Worm (Caenorhabditis elegans) whole organism, late embryonic: ENCODE measurements around the gene F43H9.4.

ENCODE experiments used
- C08G9.2 ChIP-seq: sonication (generic microtip); optimal IDR thresholded peaks from 2 replicates; lab custom pipeline; 2016; ENCODE audit warnings: mild to moderate bottlenecking, missing genetic modification characterization, moderate library complexity, missing compliant biosample characterization
- K02D7.2 ChIP-seq: sonication (generic microtip); optimal IDR thresholded peaks from 2 replicates; lab custom pipeline; 2017; ENCODE audit warnings: mild to moderate bottlenecking, missing genetic modification characterization, missing compliant biosample characterization
- K09A11.1 ChIP-seq: sonication (generic microtip); optimal IDR thresholded peaks from 2 replicates; lab custom pipeline; 2017; ENCODE audit warnings: antibody characterized with exemption, mild to moderate bottlenecking, missing genetic modification characterization, missing compliant biosample characterization; ENCODE audit not compliant: insufficient read depth
- Y22D7AL.16 ChIP-seq: sonication (generic microtip); optimal IDR thresholded peaks from 2 replicates; lab custom pipeline; 2016; ENCODE audit warnings: missing genetic modification characterization, missing compliant biosample characterization
- ahr-1 ChIP-seq: sonication (generic microtip); optimal IDR thresholded peaks from 2 replicates; lab custom pipeline; 2016; ENCODE audit warnings: missing genetic modification characterization, missing compliant biosample characterization
- ama-1 ChIP-seq: fragments of 150-350 bp; optimal IDR thresholded peaks from 2 replicates; lab custom pipeline; 2014
- ceh-14 ChIP-seq: sonication (generic microtip); optimal IDR thresholded peaks from 2 replicates; lab custom pipeline; 2016; ENCODE audit warnings: missing genotype, missing genetic modification characterization, missing compliant biosample characterization
- ceh-18 ChIP-seq: sonication (generic microtip); optimal IDR thresholded peaks from 2 replicates; lab custom pipeline; 2016; ENCODE audit warnings: missing genetic modification characterization, missing compliant biosample characterization
- ceh-19 ChIP-seq: fragments of 200-800 bp; sonication (Bioruptor generic); optimal IDR thresholded peaks from 2 replicates; lab custom pipeline; 2018; ENCODE audit warnings: mild to moderate bottlenecking, missing genetic modification characterization, missing compliant biosample characterization
- ceh-22 ChIP-seq: sonication (generic microtip); optimal IDR thresholded peaks from 2 replicates; lab custom pipeline; 2017; ENCODE audit warnings: missing biosample characterization, missing genetic modification characterization
- ceh-24 ChIP-seq: sonication (generic microtip); optimal IDR thresholded peaks from 2 replicates; lab custom pipeline; 2016; ENCODE audit warnings: mild to moderate bottlenecking, missing genetic modification characterization, missing compliant biosample characterization
- ceh-45 ChIP-seq: fragments of 200-800 bp; sonication (Bioruptor generic); IDR thresholded peaks from 2 replicates; pipeline ENCODE4 v1.3.6; 2022; ENCODE audit warnings: missing genetic modification reagents, missing genetic modification characterization, missing compliant biosample characterization
- ceh-48 ChIP-seq: sonication (generic microtip); optimal IDR thresholded peaks from 2 replicates; lab custom pipeline; 2016; ENCODE audit warnings: missing genetic modification characterization, inconsistent platforms, missing compliant biosample characterization
- ceh-9 ChIP-seq: sonication (generic microtip); optimal IDR thresholded peaks from 2 replicates; lab custom pipeline; 2016; ENCODE audit warnings: mild to moderate bottlenecking, missing genetic modification characterization, inconsistent platforms, missing compliant biosample characterization
- dmd-4 ChIP-seq: sonication (generic microtip); optimal IDR thresholded peaks from 2 replicates; lab custom pipeline; 2016; ENCODE audit warnings: borderline replicate concordance, missing genetic modification characterization, missing compliant biosample characterization
- dve-1 ChIP-seq: sonication (generic microtip); optimal IDR thresholded peaks from 2 replicates; lab custom pipeline; 2017; ENCODE audit warnings: antibody characterized with exemption, mild to moderate bottlenecking, missing genetic modification characterization, missing compliant biosample characterization
- elt-4 ChIP-seq: sonication (generic microtip); optimal IDR thresholded peaks from 2 replicates; lab custom pipeline; 2016; ENCODE audit warnings: missing genetic modification characterization, missing compliant biosample characterization
- ets-4 ChIP-seq: sonication (generic microtip); optimal IDR thresholded peaks from 2 replicates; lab custom pipeline; 2016; ENCODE audit warnings: missing genetic modification characterization, missing compliant biosample characterization
- fax-1 ChIP-seq: sonication (generic microtip); optimal IDR thresholded peaks from 2 replicates; lab custom pipeline; 2016; ENCODE audit warnings: missing genotype, missing genetic modification characterization, missing compliant biosample characterization
- gmeb-2 ChIP-seq: sonication (generic microtip); optimal IDR thresholded peaks from 2 replicates; lab custom pipeline; 2016; ENCODE audit warnings: missing genetic modification characterization, inconsistent platforms, missing compliant biosample characterization
- hlh-13 ChIP-seq: fragments of 200-800 bp; sonication (Bioruptor generic); optimal IDR thresholded peaks from 2 replicates; lab custom pipeline; 2018; ENCODE audit warnings: mild to moderate bottlenecking, missing genetic modification characterization, missing compliant biosample characterization
- hlh-15 ChIP-seq: sonication (generic microtip); optimal IDR thresholded peaks from 2 replicates; lab custom pipeline; 2016; ENCODE audit warnings: missing genetic modification characterization, missing compliant biosample characterization
- hlh-8 ChIP-seq: sonication (generic microtip); optimal IDR thresholded peaks from 2 replicates; lab custom pipeline; 2016; ENCODE audit warnings: missing genotype, missing genetic modification characterization, missing compliant biosample characterization
- lin-11 ChIP-seq: fragments of 200-800 bp; sonication (Bioruptor generic); optimal IDR thresholded peaks from 2 replicates; lab custom pipeline; 2018; ENCODE audit warnings: mild to moderate bottlenecking, missing genetic modification characterization, missing compliant biosample characterization
- mec-3 ChIP-seq: sonication (generic microtip); optimal IDR thresholded peaks from 2 replicates; lab custom pipeline; 2016; ENCODE audit warnings: borderline replicate concordance, missing genetic modification characterization, missing compliant biosample characterization
- nhr-232 ChIP-seq: sonication (generic microtip); optimal IDR thresholded peaks from 2 replicates; lab custom pipeline; 2016; ENCODE audit warnings: missing genetic modification characterization, missing compliant biosample characterization
- odd-2 ChIP-seq: sonication (generic microtip); optimal IDR thresholded peaks from 2 replicates; lab custom pipeline; 2017; ENCODE audit warnings: antibody characterized with exemption, mild to moderate bottlenecking, missing genetic modification characterization, missing compliant biosample characterization
- pag-3 ChIP-seq: sonication (generic microtip); optimal IDR thresholded peaks from 2 replicates; lab custom pipeline; 2016; ENCODE audit warnings: missing compliant biosample characterization, missing genetic modification characterization, borderline replicate concordance
- pax-1 ChIP-seq: fragments of 150-350 bp; optimal IDR thresholded peaks from 2 replicates; lab custom pipeline; 2014; ENCODE audit warnings: missing biosample characterization, missing genetic modification characterization
- pha-2 ChIP-seq: sonication (generic microtip); optimal IDR thresholded peaks from 2 replicates; lab custom pipeline; 2017; ENCODE audit warnings: mild to moderate bottlenecking, missing genetic modification characterization, missing compliant biosample characterization
- pqm-1 ChIP-seq: sonication (generic microtip); optimal IDR thresholded peaks from 2 replicates; lab custom pipeline; 2016; ENCODE audit warnings: missing genetic modification characterization, missing compliant biosample characterization
- pros-1 ChIP-seq: fragments of 150-350 bp; optimal IDR thresholded peaks from 2 replicates; lab custom pipeline; 2014; ENCODE audit warnings: missing biosample characterization, missing genetic modification reagents, missing genetic modification characterization
- rnt-1 ChIP-seq: sonication (generic microtip); optimal IDR thresholded peaks from 2 replicates; lab custom pipeline; 2016; ENCODE audit warnings: missing genetic modification characterization, missing compliant biosample characterization
- sdc-2 ChIP-seq: sonication (generic microtip); optimal IDR thresholded peaks from 2 replicates; lab custom pipeline; 2016; ENCODE audit warnings: missing genotype, missing genetic modification characterization, missing compliant biosample characterization
- sox-2 ChIP-seq: fragments of 200-800 bp; sonication (Bioruptor generic); IDR thresholded peaks from 2 replicates; pipeline ENCODE4 v1.3.6; 2022; ENCODE audit warnings: missing genetic modification reagents, missing genetic modification characterization, missing compliant biosample characterization
- syd-9 ChIP-seq: sonication (generic microtip); optimal IDR thresholded peaks from 2 replicates; lab custom pipeline; 2016; ENCODE audit warnings: mild to moderate bottlenecking, missing genetic modification characterization, moderate library complexity, missing compliant biosample characterization
- unc-3 ChIP-seq, 2 experiments: fragments of 200-800 bp in 1 of 2; sonication (Bioruptor generic) in 1 of 2; sonication (generic microtip) in 1 of 2; conservative IDR thresholded peaks in 1 of 2; optimal IDR thresholded peaks in 1 of 2; 2 replicates each; pipeline versions ENCODE4 v1.3.6 to Lab custom; 2016 to 2022; ENCODE audit warnings: missing compliant biosample characterization in 2 of 2, missing genetic modification characterization in 2 of 2, missing genetic modification reagents in 1 of 2
- unc-42 ChIP-seq: sonication (generic microtip); optimal IDR thresholded peaks from 2 replicates; lab custom pipeline; 2016; ENCODE audit warnings: missing genotype, missing genetic modification characterization, missing compliant biosample characterization
- unc-86 ChIP-seq: sonication (generic microtip); optimal IDR thresholded peaks from 2 replicates; lab custom pipeline; 2016; ENCODE audit warnings: missing genetic modification characterization, missing compliant biosample characterization
- ztf-16 ChIP-seq: sonication (generic microtip); optimal IDR thresholded peaks from 2 replicates; lab custom pipeline; 2017; ENCODE audit warnings: missing genetic modification characterization, missing compliant biosample characterization

Gene F43H9.4

DNA sequence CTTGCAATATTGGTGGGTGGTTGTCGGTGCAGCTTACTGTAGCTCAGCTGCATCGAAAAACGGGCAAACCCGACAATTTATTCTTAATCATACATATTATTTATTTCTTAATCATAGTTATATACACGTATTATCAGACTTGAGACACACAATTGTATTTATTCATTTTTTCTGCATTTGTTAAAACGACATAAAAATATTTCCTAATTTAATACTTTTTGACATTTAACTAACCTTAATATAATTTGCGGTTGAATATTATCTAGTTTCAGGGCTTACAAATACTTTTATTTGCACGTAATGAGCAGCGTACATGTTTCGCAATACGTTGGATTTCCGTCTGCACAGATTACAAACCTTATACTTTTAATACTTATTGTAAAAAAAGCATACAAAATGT lies 31.9 kb downstream of the F43H9.4 start, which contains the start of gene str-138:
Gene str-138 (plus strand): TSS at position 301 of the 400 bp plus-strand sequence.
- TF ChIP-seq pqm-1 (tag; lab: Kevin White, UChicago) (no peak), dve-1 (tag; lab: Kevin White, UChicago) (no peak), pros-1 (tag; lab: Kevin White, UChicago) (no peak), fax-1 (tag; lab: Kevin White, UChicago) (no peak), gmeb-2 (no peak), unc-3 (GFP tag; conservative IDR thresholded peaks at IDR 0.05; lab: Robert Waterston, UW) (no peak), unc-3 (tag; optimal IDR thresholded peaks at IDR 0.05; lab: Kevin White, UChicago) (no peak)

DNA sequence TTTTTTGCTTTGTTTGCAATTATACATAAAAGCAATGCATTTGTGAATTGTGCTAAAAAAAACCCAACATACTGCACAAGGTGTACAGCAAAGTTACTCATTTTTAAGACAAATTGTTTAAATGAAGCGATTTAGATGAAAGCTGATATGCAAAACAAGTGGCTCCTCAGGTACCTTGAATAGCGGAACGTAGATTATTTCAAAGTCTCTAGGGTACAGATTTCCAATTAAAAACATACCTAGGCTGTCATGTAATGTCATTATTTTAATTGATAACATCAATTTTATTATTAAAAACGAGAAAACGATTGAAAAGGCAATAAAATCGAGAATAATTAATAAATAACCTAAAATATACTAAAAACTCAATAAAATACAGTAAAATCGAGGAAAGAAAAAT lies 35.6 kb downstream of the F43H9.4 start, which contains the start of gene str-139:
Gene str-139 (minus strand): TSS at position 101 of the 400 bp plus-strand sequence.
- TF ChIP-seq sdc-2 (no peak), rnt-1 (no peak), lin-11 (no peak), K02D7.2 (tag; lab: Kevin White, UChicago) (no peak), ceh-45 (GFP tag; lab: Robert Waterston, UW) (no peak), ceh-24 (tag; lab: Kevin White, UChicago) (no peak), K09A11.1 (tag; lab: Kevin White, UChicago) (no peak), pha-2 (tag; lab: Kevin White, UChicago) (no peak), sox-2 (GFP tag; lab: Robert Waterston, UW) (no peak), hlh-15 (no peak), unc-42 (no peak), ceh-18 (tag; lab: Kevin White, UChicago) (no peak), gmeb-2 (no peak)

DNA sequence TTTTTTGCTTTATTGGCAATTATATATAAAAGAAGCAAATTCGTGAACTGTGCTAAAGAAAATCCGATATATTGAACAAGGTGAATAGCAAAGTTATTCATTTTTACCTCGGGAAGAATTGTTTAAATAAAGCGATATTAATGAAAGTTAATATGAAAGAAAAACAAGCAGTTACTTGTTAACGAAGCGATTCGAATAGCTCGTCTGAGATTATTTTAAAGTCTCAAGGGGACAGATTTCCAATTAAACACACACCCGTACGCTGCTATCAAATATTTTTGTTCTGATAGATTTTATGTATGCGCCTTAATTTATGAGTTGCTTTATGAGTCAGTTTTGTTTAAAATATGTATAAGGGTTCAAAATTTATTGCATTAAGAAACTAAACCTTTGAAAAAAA lies 41.3 kb downstream of the F43H9.4 start, which contains the start of gene str-140:
Gene str-140 (minus strand): TSS at position 101 of the 400 bp plus-strand sequence.
- TF ChIP-seq ahr-1 (tag; lab: Kevin White, UChicago) = no peak
- no peak for TF ChIP-seq sdc-2
- no peak for TF ChIP-seq sox-2 (GFP tag; lab: Robert Waterston, UW)
- no peak for TF ChIP-seq ztf-16 (tag; lab: Kevin White, UChicago)
- TF ChIP-seq hlh-8 (tag; lab: Kevin White, UChicago) = no peak
- TF ChIP-seq ceh-22 (tag; lab: Kevin White, UChicago) = no peak
- TF ChIP-seq odd-2 (tag; lab: Kevin White, UChicago) = no peak
- TF ChIP-seq ceh-9 = no peak
- TF ChIP-seq ceh-48 (tag; lab: Kevin White, UChicago) = no peak
- TF ChIP-seq pag-3 (tag; lab: Kevin White, UChicago) = no peak
- no peak for TF ChIP-seq unc-3 (GFP tag; conservative IDR thresholded peaks at IDR 0.05; lab: Robert Waterston, UW)
- no peak for TF ChIP-seq unc-3 (tag; optimal IDR thresholded peaks at IDR 0.05; lab: Kevin White, UChicago)
- TF ChIP-seq, all 69 proteins: peak for 0

DNA sequence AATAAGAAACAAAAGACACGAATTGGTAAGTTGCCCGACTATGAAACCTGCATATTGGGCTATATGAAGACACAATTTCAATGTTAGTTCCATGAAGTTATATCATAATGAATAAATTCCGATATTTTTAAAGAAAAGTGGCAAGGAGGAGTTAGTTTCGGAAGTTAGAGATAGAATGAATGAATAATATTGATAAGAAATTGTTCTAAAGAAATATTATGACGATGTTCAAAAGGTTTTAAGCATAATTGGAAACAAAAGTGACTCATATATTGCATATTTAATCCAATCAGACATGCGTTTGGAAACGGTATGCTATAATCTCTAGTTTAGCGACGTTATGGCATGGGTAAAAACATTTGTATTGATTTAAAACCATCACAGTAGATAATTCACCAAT lies 43.1 kb downstream of the F43H9.4 start, which contains the start of gene str-143:
Gene str-143 (minus strand): TSS at position 101 of the 400 bp plus-strand sequence.
- no peak for TF ChIP-seq unc-3 (GFP tag; conservative IDR thresholded peaks at IDR 0.05; lab: Robert Waterston, UW)
- TF ChIP-seq unc-3 (tag; optimal IDR thresholded peaks at IDR 0.05; lab: Kevin White, UChicago) = no peak
- TF ChIP-seq ceh-45 (GFP tag; lab: Robert Waterston, UW) = no peak
- no peak for TF ChIP-seq dve-1 (tag; lab: Kevin White, UChicago)
- TF ChIP-seq odd-2 (tag; lab: Kevin White, UChicago) = no peak
- no peak for TF ChIP-seq ceh-14
- TF ChIP-seq pqm-1 (tag; lab: Kevin White, UChicago) = no peak
- no peak for TF ChIP-seq hlh-13 (GFP tag; lab: Kevin White, UChicago)
- no peak for TF ChIP-seq syd-9 (tag; lab: Kevin White, UChicago)
- TF ChIP-seq rnt-1 = no peak
- TF ChIP-seq nhr-232 = no peak
- no peak for TF ChIP-seq ceh-19 (GFP tag; lab: Kevin White, UChicago)
- TF ChIP-seq Y22D7AL.16 (tag; lab: Kevin White, UChicago) = no peak

DNA sequence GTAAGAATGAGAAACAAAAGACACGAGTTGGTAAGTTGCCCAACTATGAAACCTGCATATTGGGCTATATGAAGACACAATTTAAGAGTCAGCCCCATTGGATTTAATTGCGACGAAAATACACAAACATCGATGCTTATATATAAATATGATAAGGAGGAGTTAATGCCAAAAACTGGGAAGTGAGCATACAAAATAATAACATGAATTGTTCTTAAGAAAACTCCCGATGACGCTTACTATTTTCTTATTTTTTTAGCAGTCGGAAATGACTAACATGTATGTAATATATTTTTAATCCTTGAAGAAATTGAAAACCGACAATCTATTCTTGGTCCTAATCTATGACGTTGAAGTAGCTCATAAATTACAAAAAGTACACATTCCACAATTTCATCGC lies 45.5 kb downstream of the F43H9.4 start, which contains the start of gene str-144:
Gene str-144 (minus strand): TSS at position 101 of the 400 bp plus-strand sequence.
- TF ChIP-seq fax-1 (tag; lab: Kevin White, UChicago) (no peak), mec-3 (no peak), ceh-19 (GFP tag; lab: Kevin White, UChicago) (no peak), hlh-8 (tag; lab: Kevin White, UChicago) (no peak), ets-4 (tag; lab: Kevin White, UChicago) (no peak), C08G9.2 (tag; lab: Kevin White, UChicago) (no peak), dmd-4 (tag; lab: Kevin White, UChicago) (no peak), nhr-232 (no peak), K09A11.1 (tag; lab: Kevin White, UChicago) (no peak), ceh-24 (tag; lab: Kevin White, UChicago) (no peak), pax-1 (no peak), unc-86 (tag; lab: Kevin White, UChicago) (no peak), ama-1 (no peak), elt-4 (tag; lab: Kevin White, UChicago) (no peak)
